Fruit fly (Drosophila melanogaster): Measurements from ENCODE around the gene cyr.

Gene cyr

DNA sequence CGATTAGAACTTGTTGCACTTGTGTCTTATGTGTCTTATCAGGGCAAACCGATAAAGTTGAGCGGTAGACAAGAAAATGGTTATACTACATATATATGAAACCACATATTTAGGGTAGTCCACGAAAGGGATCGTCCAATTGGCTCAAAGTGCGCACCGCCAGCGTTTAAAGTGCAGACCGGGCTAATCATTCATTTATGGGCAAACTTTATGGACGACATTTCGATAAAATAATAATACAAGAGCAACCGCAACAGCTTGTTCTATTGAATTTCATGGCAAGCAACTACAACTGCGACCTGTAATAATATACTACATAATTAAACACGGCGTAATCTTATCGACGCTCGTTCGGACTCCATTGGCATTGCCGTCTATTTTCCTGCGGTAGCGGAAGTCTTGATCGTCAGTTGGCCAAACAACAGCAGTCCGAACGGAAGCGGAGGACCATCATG, at the start of gene cyr, which contains the start of gene CG2120:
TSS of gene cyr (minus strand) at position 294 of the 455 bp plus-strand sequence.
TSS of gene CG2120 (plus strand) at position 405 of the 455 bp plus-strand sequence.
- TF ChIP-seq noc (tag; optimal IDR thresholded peaks at IDR 0.05): no peak

DNA sequence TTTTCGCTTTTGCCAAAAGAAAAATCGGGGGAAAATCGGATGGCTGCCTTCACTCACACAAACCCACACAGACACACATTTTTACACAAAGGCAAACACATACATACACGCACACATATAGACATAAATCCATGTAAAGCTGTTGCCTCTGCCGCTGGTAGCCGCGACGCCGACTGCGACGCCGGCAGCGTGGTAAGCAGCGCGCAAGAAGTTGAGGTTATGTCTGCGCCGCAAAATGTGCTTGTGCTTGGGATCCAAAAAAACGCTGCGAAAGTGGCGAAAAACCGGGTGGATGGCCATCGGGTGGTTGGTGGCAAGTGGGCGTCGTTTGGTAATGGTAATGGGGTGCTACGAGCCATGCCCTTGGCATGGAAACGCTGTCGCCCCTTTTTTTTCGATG, 44.3 kb upstream of the cyr start:
- TF ChIP-seq noc (tag; optimal IDR thresholded peaks at IDR 0.05): no peak

DNA sequence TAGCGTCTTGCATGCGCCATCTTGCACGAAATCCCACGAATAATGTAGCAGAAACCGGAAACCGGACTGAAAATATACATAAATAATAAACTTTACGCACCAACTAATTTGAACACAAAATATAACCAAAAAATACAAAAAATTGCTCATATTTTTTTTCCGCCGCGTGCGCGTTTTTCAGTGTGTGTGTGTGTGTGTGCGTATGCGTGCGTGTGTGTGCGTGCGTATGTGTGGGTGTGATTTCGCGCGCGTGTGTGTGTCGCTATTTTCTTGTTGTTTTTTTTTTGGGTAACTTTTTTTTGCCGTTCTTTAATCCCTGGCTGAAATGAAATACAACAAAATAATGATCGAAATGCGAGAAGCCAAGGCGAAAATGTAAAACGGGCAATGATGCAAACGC, 43.5 kb upstream of the cyr start:
- TF ChIP-seq noc (tag; optimal IDR thresholded peaks at IDR 0.05): no peak

DNA sequence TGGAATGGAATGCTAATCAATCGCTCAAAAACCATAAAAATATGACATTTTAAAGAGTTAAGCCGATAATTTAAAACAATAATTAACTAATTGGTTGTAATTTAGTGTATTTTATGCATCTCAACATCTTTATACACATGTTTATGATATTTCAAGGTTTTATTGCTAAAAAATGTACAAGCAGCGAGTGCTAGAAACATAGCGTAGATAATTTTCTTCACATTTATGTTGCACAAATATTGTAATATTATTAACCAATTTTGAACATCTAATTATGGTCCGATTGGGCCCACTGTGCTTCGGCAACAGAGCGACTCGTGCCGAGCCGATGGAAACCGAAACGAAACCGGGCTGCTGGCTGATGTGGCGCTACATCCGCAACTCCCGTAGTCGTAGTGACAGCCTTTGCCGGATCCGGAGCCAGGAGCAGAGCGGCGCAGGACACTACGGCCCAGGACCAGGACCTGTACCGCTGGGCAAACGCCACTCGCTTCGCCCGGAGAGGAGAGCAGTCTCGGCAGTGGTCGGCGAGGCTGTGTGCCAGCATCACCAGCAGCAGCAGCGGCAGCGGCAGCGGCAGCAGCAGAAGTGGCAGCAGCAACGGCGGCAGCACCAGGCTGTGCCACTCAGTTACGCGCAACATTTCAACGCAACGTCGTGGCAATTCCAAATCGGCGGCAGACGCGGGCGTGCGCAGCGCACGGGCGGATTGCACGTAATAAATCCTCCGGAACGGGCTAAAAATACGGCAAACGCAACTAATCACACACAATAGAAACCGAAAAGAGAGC, 42.8 kb upstream of the cyr start, which contains the start of gene sdt:
TSS of gene sdt (plus strand) at position 385 of the 791 bp plus-strand sequence.
- no peak for TF ChIP-seq noc (tag; optimal IDR thresholded peaks at IDR 0.05)

DNA sequence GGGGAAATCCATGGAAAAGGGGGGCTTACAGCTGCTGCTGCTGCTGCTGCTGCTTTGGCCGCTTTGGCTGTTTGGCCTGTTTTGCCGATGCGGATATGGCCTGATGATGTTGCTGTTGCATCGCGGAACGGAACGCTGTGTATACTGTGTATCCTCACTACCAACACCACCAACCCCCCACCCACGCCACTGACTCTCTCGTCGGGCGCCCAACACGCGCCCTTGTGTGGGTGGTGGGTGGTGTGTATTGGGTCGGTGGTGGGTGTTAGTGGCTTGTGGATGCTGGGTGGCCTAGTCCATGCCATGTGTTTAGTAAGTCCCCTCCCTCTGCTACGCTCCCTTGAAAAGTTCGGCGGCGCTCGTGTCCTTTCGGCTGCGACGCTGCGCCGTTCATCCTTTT, 42.2 kb upstream of the cyr start:
- no peak for TF ChIP-seq noc (tag; optimal IDR thresholded peaks at IDR 0.05)

DNA sequence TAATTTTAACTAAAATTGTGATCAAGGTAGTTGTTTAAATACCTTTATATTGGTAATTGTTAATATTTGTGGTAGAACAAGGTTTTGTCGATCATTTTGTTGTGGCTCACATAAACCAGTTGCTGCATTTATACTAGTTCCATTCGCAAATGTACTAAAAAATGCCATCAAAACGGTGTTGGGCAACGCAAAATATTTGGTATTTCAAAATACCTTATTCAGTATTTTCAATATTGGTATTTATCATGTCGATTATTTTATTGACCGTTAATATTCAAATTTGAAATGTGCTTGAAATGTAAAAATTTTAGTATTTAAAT, 41.5 kb upstream of the cyr start, which contains the start of gene slpr:
TSS of gene slpr (minus strand) at position 156 of the 320 bp plus-strand sequence.
- no peak for TF ChIP-seq noc (tag; optimal IDR thresholded peaks at IDR 0.05)

DNA sequence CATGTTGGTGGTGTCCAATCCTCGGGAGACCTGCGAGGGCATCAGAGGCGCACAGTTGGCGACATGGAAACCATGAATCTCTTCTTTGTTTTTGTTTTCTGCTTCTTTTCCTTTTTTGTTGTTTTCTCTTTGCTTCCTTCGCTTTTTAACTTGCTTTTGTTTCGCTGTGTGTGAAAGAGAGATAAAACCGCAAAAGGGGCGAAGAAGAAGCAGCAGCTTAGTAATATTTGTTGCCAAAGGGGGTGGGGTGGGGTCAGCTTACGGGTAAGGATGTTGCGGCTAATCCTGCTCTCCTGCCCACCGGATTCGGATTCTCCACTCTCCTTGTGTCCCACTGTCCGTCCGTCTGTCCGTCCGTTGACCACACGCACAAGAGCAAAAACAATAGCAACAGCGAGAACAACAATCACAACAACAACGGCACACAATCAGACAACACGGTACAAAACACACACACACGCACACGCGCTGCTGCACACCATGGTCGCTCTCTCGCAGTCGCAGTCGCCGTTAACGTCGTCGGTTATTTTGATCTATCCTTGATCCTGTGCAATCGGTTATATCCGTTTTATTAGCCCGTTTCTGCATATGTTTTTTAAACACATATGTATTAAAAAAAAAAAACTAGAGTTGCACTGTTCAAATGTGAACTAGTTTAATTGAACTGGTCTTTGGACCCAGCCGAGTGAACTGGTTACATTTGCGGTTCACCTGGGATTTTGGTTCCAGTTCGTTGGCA, 40.9 kb upstream of the cyr start:
- no peak for TF ChIP-seq noc (tag; optimal IDR thresholded peaks at IDR 0.05)

dm6 chrX:8170166-8170565, 34.7 kb upstream of the cyr start, which contains the start of gene CG2278:
CG2278 (minus strand) TSS chrX:8170266.
- no peak for TF ChIP-seq noc (tag; optimal IDR thresholded peaks at IDR 0.05)

- no peak for TF ChIP-seq noc (tag; optimal IDR thresholded peaks at IDR 0.05)
Measured at dm6 chrX:8165608-8166007, 30.1 kb upstream of the cyr start, which contains the start of gene Or7a. Or7a (minus strand) TSS chrX:8165708.

DNA sequence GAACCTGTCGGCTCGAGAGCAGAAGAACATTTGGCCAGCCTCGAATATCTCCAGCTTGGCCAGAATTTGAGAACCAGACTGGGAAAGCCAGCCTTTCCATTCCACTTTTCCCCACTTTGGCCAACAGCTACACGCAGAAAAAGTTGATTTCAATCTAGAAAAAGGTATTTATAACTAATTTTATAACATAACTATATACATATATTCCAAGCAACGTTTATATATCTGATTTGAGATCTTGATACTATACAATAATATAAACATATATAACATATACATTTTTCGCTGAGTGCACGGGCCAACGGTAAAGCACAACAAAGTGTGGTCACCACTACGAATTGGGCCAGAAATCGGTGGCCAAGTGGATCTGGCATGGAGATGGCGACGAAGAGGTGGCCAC, 27.9 kb upstream of the cyr start:
- TF ChIP-seq noc (tag; optimal IDR thresholded peaks at IDR 0.05): no peak

DNA sequence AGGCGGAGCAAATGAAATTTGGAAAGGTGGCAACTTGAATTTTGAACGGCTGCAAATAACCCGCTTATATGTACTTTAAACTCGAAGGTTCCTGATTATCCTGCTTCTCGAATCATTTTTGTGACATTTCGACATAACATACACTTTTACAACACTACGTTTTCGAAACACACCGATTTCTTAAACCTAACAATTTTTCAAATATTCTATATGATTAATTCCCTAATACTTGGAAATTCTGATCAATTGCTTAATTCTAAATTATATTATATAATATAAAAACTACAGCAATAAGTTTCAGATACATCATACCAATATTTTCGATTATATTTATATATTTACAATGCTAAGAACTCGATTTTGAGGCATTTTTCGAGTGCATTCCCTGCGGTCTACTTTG, 27.2 kb upstream of the cyr start, which contains the start of gene CG10761:
TSS of gene CG10761 (minus strand) at position 101 of the 400 bp plus-strand sequence.
- TF ChIP-seq noc (tag; optimal IDR thresholded peaks at IDR 0.05): no peak

- TF ChIP-seq noc (tag; optimal IDR thresholded peaks at IDR 0.05): no peak
Measured at dm6 chrX:8159754-8160153, 24.2 kb upstream of the cyr start, which contains the start of gene CG15337. CG15337 (plus strand) TSS chrX:8160054.

- TF ChIP-seq noc (tag; optimal IDR thresholded peaks at IDR 0.05): no peak
Measured at dm6 chrX:8158942-8159472, 23.5 kb upstream of the cyr start.

DNA sequence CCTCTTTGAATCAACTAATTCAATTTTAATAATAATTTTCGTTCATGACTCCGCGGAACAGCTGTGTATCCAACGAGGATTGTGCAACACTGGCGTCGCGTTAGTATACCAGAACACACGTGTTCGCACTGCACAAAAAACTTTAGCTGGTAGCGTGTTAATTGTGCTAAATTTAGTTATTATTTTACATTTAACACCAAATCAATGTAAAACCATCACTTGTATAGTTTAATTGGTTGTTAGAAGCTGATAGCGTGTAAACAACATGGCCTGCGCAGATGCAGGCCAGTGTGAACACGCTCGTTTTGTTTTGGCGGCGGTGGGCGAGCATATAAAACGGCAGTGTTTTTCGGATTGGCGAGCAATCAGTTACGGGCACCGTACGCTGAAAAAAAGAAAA, 21.8 kb upstream of the cyr start, which contains the start of the genes Traf6 and GIIIspla2:
TSS of gene Traf6 (minus strand) at position 93 of the 400 bp plus-strand sequence.
TSS of gene GIIIspla2 (plus strand) at position 335 of the 400 bp plus-strand sequence.
- peak; percentile 78 for TF ChIP-seq noc (tag; optimal IDR thresholded peaks at IDR 0.05)

DNA sequence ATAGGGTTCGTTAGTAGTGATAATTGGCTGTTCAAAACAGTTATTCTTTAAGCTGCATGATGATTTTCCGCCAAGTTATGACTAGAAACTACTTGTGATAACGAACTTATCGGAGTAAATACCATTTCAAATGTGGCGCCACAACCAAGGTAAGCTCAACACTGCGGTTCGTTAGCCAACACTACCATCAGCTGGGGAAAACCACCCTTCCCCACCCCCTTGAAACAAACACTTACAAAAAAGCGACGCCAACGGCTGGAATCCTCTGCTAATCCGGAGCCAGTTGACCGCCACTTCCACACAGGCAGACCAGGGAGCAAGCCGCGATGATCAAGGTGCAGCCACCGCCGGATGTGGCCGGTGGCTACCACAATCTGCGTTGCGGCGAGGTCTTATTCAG, 17.2 kb upstream of the cyr start, which contains the start of gene CG18262:
TSS of gene CG18262 (plus strand) at position 231 of the 400 bp plus-strand sequence.
- no peak for TF ChIP-seq noc (tag; optimal IDR thresholded peaks at IDR 0.05)

DNA sequence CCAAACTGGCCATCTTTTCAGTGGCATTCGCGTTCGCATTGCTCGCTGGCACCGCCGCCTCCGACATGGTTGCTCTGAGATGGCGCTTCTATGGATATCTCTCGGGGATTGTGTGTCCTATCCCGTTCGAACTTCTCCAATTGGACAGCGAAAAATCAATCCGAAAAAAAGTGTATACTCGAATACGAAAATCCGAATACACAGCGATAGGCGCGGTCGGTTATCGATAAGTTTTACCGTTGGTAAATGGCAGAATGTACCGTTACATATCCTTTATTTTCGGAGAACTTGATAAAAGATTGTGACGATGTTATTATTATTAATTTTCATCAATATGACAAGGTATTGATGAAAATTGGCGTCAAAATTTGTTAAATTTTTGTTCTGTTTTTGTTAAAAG, 16.6 kb upstream of the cyr start, which contains the start of gene Gbeta5:
TSS of gene Gbeta5 (minus strand) at position 199 of the 400 bp plus-strand sequence.
- no peak for TF ChIP-seq noc (tag; optimal IDR thresholded peaks at IDR 0.05)
